Fruit fly (Drosophila melanogaster): ENCODE measurements around the gene Klf15.

The Klf15 gene

DNA sequence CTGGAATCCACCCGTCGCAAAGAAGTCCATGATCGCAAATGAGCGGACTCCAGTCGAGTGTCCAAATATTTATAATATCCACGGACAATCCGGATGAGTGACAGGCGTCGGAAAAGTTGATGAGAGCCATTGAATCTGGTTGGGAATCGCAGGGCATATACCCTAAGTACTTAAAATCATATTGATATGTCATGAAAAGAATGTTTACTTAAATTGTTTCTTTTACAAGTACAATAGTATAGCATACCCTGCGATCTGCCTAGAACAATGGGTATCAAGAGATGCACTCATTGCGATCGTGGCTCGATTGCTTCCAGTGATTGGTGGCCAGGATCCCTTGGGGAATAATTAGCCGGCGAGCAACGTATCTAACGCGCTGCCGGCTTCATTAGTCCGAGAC, at the start of gene Klf15:
TSS of gene Klf15 (minus strand) at position 101 of the 400 bp plus-strand sequence.
- no peak for TF ChIP-seq CG17801 (GFP tag; optimal IDR thresholded peaks at IDR 0.05; ENCODE audit: partially characterized antibody)

DNA sequence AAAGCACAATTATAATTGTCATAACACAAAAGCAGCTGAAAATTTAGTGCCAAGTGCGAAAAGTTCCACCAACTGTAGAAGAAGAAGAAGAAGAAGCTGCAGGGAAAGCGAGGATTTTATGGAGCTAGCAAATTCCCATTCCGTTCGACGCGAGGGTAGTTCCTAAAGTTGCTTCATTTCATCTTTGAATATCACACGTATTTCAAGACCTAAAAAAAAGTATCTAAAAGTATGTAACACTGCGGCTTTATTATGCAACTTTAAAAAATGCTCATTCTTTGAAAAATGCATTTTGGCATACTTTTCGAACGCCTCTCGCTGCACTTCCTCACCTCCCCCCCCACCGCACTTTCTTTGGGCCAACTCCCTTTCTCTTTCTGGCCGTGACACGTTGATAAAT, 36.4 kb upstream of the Klf15 start:
- TF ChIP-seq CG17801 (GFP tag; optimal IDR thresholded peaks at IDR 0.05; ENCODE audit: partially characterized antibody) = no peak

DNA sequence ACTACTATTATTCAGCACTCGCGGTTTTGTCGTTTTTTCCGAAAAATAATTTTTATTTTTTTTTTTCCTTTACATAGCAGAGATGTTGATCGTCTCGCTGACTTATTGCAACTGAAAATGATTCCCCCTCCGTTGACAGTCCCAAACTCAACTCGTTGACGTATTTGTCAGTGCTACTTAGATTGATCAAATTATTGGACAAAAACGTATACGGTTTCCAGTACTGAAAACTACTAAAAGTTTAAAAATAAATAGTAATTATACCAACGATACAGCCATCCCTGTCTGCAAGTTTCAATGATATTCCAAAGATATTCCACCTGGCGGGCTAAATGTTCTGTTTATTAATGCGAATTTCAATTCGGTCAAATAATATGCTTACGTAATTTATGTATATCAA, 33.4 kb upstream of the Klf15 start, which contains the start of gene CG2861:
TSS of gene CG2861 (minus strand) at position 101 of the 400 bp plus-strand sequence.
- TF ChIP-seq CG17801 (GFP tag; optimal IDR thresholded peaks at IDR 0.05; ENCODE audit: partially characterized antibody) = no peak

DNA sequence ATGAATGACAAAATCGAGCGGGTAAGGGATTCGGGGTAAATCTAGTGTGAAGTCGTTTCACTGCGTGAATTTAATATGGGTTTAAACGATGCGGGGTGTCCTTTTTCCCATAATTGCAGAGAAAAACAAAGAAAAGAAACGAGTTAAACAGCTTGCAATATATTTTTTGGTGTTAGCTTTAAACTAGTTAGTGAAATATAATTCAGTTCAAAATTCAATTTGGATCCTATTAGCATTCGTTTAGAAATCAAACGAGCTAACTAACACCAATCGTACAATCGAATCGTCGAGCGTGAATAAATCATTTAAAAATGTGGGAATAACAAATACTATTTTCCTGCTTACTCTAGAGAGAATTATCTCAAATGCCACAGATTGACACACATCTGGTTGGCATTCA, 12.4 kb upstream of the Klf15 start, which contains the start of gene CG6978:
TSS of gene CG6978 (plus strand) at position 301 of the 400 bp plus-strand sequence.
- TF ChIP-seq CG17801 (GFP tag; optimal IDR thresholded peaks at IDR 0.05; ENCODE audit: partially characterized antibody) = no peak

DNA sequence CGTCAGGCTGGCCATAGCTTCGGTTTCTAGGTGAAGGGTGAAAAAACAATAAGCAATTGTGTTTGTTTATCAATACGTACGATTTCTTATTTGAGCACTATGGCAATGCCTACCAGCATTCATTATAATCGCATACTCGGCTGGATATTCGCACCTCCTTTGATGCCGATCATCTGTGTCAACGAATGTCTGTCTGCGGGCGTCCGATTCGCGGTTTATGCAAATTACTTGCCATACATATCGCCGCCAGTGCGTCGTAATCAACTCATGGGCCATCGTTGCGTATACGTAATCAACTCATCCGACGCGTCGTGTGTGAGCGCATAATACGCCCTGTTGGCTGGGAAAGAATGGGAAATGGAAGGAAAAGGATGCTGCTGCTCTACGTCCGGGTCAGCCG, 11.3 kb upstream of the Klf15 start, which contains the start of gene CG15471:
TSS of gene CG15471 (minus strand) at position 101 of the 400 bp plus-strand sequence.
- TF ChIP-seq CG17801 (GFP tag; optimal IDR thresholded peaks at IDR 0.05; ENCODE audit: partially characterized antibody) = no peak

DNA sequence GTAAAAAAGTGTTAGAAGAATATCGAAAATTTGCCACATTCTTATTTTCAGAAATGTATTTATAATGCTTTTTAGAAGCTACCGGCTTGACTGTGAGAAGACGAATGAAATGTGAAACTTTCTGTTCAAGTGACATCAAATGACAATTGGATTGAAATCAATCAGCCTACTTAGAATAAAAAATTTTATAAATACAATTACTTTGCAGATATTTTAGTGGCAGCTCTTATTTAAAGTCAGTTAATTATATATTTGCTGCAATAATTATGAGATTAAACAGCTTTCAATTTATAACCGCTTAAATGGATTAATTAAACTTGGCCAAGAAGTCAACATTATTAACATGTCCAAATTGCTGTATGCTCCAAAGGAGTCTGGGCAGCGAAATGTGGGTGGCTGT, 5.9 kb upstream of the Klf15 start, which contains the start of gene CG2871:
TSS of gene CG2871 (minus strand) at position 101 of the 400 bp plus-strand sequence.
- TF ChIP-seq CG17801 (GFP tag; optimal IDR thresholded peaks at IDR 0.05; ENCODE audit: partially characterized antibody) = no peak

DNA sequence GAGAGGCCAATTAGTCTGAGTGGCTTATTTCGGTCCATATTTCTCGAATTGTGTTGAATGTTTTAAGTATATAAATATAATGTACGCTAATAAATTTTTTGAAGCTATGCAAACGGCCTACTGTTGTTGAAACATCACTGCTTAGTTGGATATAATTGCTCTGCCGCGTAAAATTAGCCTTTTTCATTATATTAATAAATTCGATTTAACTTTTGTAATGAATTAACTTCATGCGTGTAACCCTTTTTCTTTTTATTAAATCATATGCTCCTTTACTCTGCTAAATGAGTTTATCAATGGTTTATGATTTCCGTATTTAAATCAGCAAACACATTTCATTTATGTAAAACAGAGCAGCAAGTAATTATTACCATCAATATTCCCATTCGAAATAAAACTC, 1.4 kb downstream of the Klf15 start, which contains the start of gene CG15472:
TSS of gene CG15472 (minus strand) at position 101 of the 400 bp plus-strand sequence.
- TF ChIP-seq CG17801 (GFP tag; optimal IDR thresholded peaks at IDR 0.05; ENCODE audit: partially characterized antibody) = no peak

DNA sequence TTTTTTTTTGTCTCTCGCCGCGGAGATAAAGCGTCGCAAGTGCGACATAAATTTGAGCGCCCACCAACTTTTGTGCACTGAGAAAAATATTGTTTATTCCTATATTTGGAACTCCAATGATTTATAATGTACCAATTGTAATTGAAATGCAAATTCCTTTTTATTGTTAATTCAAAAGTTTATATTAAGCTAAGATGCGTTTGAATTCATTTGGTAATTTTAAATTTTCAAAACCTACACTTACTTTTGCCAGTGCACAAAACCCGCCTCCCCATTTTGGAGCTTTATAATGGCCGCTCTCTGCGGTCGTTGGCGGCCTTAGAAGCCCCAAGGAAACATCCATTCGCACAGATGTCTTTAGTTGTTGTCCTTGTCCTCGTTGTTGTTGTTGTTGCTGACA, 9.1 kb downstream of the Klf15 start:
- TF ChIP-seq CG17801 (GFP tag; optimal IDR thresholded peaks at IDR 0.05; ENCODE audit: partially characterized antibody) = no peak
